Fruit fly (Drosophila melanogaster) whole organism, prepupa: Measurements from ENCODE around the gene CG7341.
A peak's percentile ranks its signal among the peaks of the same experiment; 100 is the strongest.

Experiments used
- CG10631 ChIP-seq: fragments of 200-800 bp; sonication (Bioruptor generic); optimal IDR thresholded peaks from 2 replicates; lab custom pipeline; 2016; ENCODE audit warnings: missing biosample characterization, missing genetic modification characterization
- CG10669 ChIP-seq: fragments of 200-800 bp; sonication (Bioruptor generic); optimal IDR thresholded peaks from 3 replicates; lab custom pipeline; 2018; ENCODE audit warnings: missing biosample characterization, mild to moderate bottlenecking, missing genetic modification characterization, moderate library complexity
- CG11294 ChIP-seq: fragments of 200-800 bp; sonication (Bioruptor generic); IDR thresholded peaks from 2 replicates; pipeline ENCODE4 v1.3.6; 2022; ENCODE audit warnings: missing biosample characterization, missing genetic modification characterization
- CG11762 ChIP-seq: fragments of 200-800 bp; sonication (Bioruptor generic); optimal IDR thresholded peaks from 3 replicates; lab custom pipeline; 2016; ENCODE audit warnings: missing biosample characterization, missing genetic modification characterization; ENCODE audit not compliant: insufficient read depth
- CG11902 ChIP-seq: fragments of 200-800 bp; sonication (Bioruptor generic); optimal IDR thresholded peaks from 3 replicates; lab custom pipeline; 2016; ENCODE audit warnings: missing biosample characterization, missing genetic modification characterization
- CG16779 ChIP-seq: fragments of 200-800 bp; sonication (Bioruptor generic); optimal IDR thresholded peaks from 3 replicates; lab custom pipeline; 2017; ENCODE audit warnings: missing biosample characterization, mild to moderate bottlenecking, missing genetic modification characterization
- CG3032 ChIP-seq: fragments of 200-800 bp; optimal IDR thresholded peaks from 2 replicates; lab custom pipeline; 2019; ENCODE audit warnings: missing biosample characterization, mild to moderate bottlenecking, missing genetic modification characterization, moderate library complexity
- CG31627 ChIP-seq: fragments of 200-800 bp; sonication (Bioruptor generic); optimal IDR thresholded peaks from 3 replicates; lab custom pipeline; 2016; ENCODE audit warnings: missing biosample characterization, missing genetic modification characterization
- CG32006 ChIP-seq: fragments of 200-800 bp; sonication (Bioruptor generic); optimal IDR thresholded peaks from 3 replicates; lab custom pipeline; 2017; ENCODE audit warnings: missing biosample characterization, mild to moderate bottlenecking, missing genetic modification characterization
- CG34406 ChIP-seq: fragments of 200-800 bp; sonication (Bioruptor generic); optimal IDR thresholded peaks from 3 replicates; lab custom pipeline; 2016; ENCODE audit warnings: missing biosample characterization, missing genetic modification characterization
- CG3919 ChIP-seq: fragments of 200-800 bp; sonication (Bioruptor generic); optimal IDR thresholded peaks from 3 replicates; lab custom pipeline; 2016; ENCODE audit warnings: missing biosample characterization, missing genetic modification characterization
- CG4318 ChIP-seq: fragments of 200-800 bp; sonication (Bioruptor generic); optimal IDR thresholded peaks from 3 replicates; lab custom pipeline; 2017; ENCODE audit warnings: missing biosample characterization, mild to moderate bottlenecking, missing genetic modification characterization
- CG6163 ChIP-seq: fragments of 200-800 bp; sonication (Bioruptor generic); IDR thresholded peaks from 3 replicates; pipeline ENCODE4 v1.3.6; 2022; ENCODE audit warnings: missing biosample characterization, missing genetic modification characterization
- CG6276 ChIP-seq: fragments of 200-800 bp; sonication (Bioruptor generic); optimal IDR thresholded peaks from 2 replicates; lab custom pipeline; 2017; ENCODE audit warnings: missing biosample characterization, mild to moderate bottlenecking, missing genetic modification characterization
- CG6792 ChIP-seq: fragments of 200-800 bp; sonication (Bioruptor generic); optimal IDR thresholded peaks from 3 replicates; lab custom pipeline; 2016; ENCODE audit warnings: missing biosample characterization, missing genetic modification characterization
- CG6808 ChIP-seq: fragments of 200-800 bp; sonication (Bioruptor generic); optimal IDR thresholded peaks from 3 replicates; lab custom pipeline; 2017; ENCODE audit warnings: missing biosample characterization, missing genetic modification characterization, mild to moderate bottlenecking, moderate library complexity, missing genetic modification reagents
- CG6854 ChIP-seq: fragments of 200-800 bp; sonication (Bioruptor generic); optimal IDR thresholded peaks from 2 replicates; lab custom pipeline; 2017; ENCODE audit warnings: missing biosample characterization, mild to moderate bottlenecking, missing genetic modification characterization
- CG7368 ChIP-seq: fragments of 200-800 bp; sonication (Bioruptor generic); optimal IDR thresholded peaks from 3 replicates; lab custom pipeline; 2016; ENCODE audit warnings: missing biosample characterization, missing genetic modification characterization
- CG8119 ChIP-seq: fragments of 200-800 bp; sonication (Bioruptor generic); IDR thresholded peaks from 3 replicates; pipeline ENCODE4 v1.3.6; 2022; ENCODE audit warnings: missing biosample characterization, missing genetic modification characterization
- CG8319 ChIP-seq: fragments of 200-800 bp; sonication (Bioruptor generic); optimal IDR thresholded peaks from 3 replicates; lab custom pipeline; 2016; ENCODE audit warnings: missing biosample characterization, missing genetic modification characterization
- CG8632 ChIP-seq: fragments of 200-800 bp; sonication (Bioruptor generic); optimal IDR thresholded peaks from 3 replicates; lab custom pipeline; 2016; ENCODE audit warnings: missing biosample characterization, missing genetic modification characterization
- CG9139 ChIP-seq: fragments of 200-800 bp; sonication (Bioruptor generic); optimal IDR thresholded peaks from 3 replicates; lab custom pipeline; 2017; ENCODE audit warnings: missing biosample characterization, mild to moderate bottlenecking, missing genetic modification characterization
- Eip75B ChIP-seq: fragments of 200-800 bp; sonication (Bioruptor generic); optimal IDR thresholded peaks from 3 replicates; lab custom pipeline; 2016; ENCODE audit warnings: missing biosample characterization, missing genetic modification characterization
- Eip93F ChIP-seq: fragments of 200-800 bp; sonication (Bioruptor generic); optimal IDR thresholded peaks from 2 replicates; lab custom pipeline; 2016; ENCODE audit warnings: missing biosample characterization, mild to moderate bottlenecking, missing genetic modification characterization
- Ets21C ChIP-seq: fragments of 200-800 bp; sonication (Bioruptor generic); optimal IDR thresholded peaks from 3 replicates; lab custom pipeline; 2016; ENCODE audit warnings: missing biosample characterization, missing genetic modification characterization
- Ets96B ChIP-seq: fragments of 200-800 bp; optimal IDR thresholded peaks from 2 replicates; lab custom pipeline; 2019; ENCODE audit warnings: missing biosample characterization, mild to moderate bottlenecking, missing genetic modification characterization, moderate library complexity
- Hr38 ChIP-seq: sonication (Bioruptor generic); optimal IDR thresholded peaks from 2 replicates; lab custom pipeline; 2016; ENCODE audit warnings: missing biosample characterization, missing genetic modification characterization
- Hr39 ChIP-seq: fragments of 200-800 bp; sonication (Bioruptor generic); optimal IDR thresholded peaks from 2 replicates; lab custom pipeline; 2016; ENCODE audit warnings: missing biosample characterization, missing genetic modification characterization
- Hr4 ChIP-seq: fragments of 200-800 bp; sonication (Bioruptor generic); optimal IDR thresholded peaks from 3 replicates; lab custom pipeline; 2016; ENCODE audit warnings: missing biosample characterization, missing genetic modification characterization
- Lpt ChIP-seq: fragments of 200-800 bp; sonication (Bioruptor generic); optimal IDR thresholded peaks from 3 replicates; lab custom pipeline; 2016; ENCODE audit warnings: missing biosample characterization, missing genetic modification characterization
- Met ChIP-seq: fragments of 200-800 bp; sonication (Bioruptor generic); optimal IDR thresholded peaks from 3 replicates; lab custom pipeline; 2016; ENCODE audit warnings: missing biosample characterization, missing genetic modification characterization
- OdsH ChIP-seq: fragments of 200-800 bp; sonication (Bioruptor generic); optimal IDR thresholded peaks from 3 replicates; lab custom pipeline; 2016; ENCODE audit warnings: missing biosample characterization, missing genetic modification characterization
- Smox ChIP-seq: fragments of 200-800 bp; sonication (Bioruptor generic); optimal IDR thresholded peaks from 3 replicates; lab custom pipeline; 2016; ENCODE audit warnings: missing biosample characterization, missing genetic modification characterization
- Sox15 ChIP-seq: fragments of 200-800 bp; sonication (Bioruptor generic); optimal IDR thresholded peaks from 3 replicates; lab custom pipeline; 2016; ENCODE audit warnings: missing biosample characterization, missing genetic modification characterization
- achi ChIP-seq: fragments of 200-800 bp; sonication (Bioruptor generic); optimal IDR thresholded peaks from 3 replicates; lab custom pipeline; 2016; ENCODE audit warnings: missing biosample characterization, missing genetic modification characterization
- cyc ChIP-seq: fragments of 200-800 bp; sonication (Bioruptor generic); optimal IDR thresholded peaks from 3 replicates; lab custom pipeline; 2016; ENCODE audit warnings: missing biosample characterization, missing genetic modification characterization
- dac ChIP-seq: fragments of 200-800 bp; sonication (Bioruptor generic); optimal IDR thresholded peaks from 2 replicates; lab custom pipeline; 2017; ENCODE audit warnings: missing biosample characterization, mild to moderate bottlenecking, missing genetic modification characterization
- dsx ChIP-seq: fragments of 200-800 bp; optimal IDR thresholded peaks from 3 replicates; lab custom pipeline; 2019; ENCODE audit warnings: missing biosample characterization, mild to moderate bottlenecking, missing genetic modification characterization, moderate library complexity; ENCODE audit not compliant: poor library complexity, severe bottlenecking
- esn ChIP-seq: fragments of 200-800 bp; sonication (Bioruptor generic); optimal IDR thresholded peaks from 2 replicates; lab custom pipeline; 2016; ENCODE audit warnings: missing biosample characterization, mild to moderate bottlenecking, missing genetic modification characterization, moderate library complexity
- fd59A ChIP-seq: fragments of 200-800 bp; sonication (Bioruptor generic); optimal IDR thresholded peaks from 2 replicates; lab custom pipeline; 2017; ENCODE audit warnings: missing biosample characterization, mild to moderate bottlenecking, missing genetic modification characterization, missing genetic modification reagents
- fd85E ChIP-seq: fragments of 200-800 bp; sonication (Bioruptor generic); optimal IDR thresholded peaks from 3 replicates; lab custom pipeline; 2016; ENCODE audit warnings: missing biosample characterization, missing genetic modification characterization
- fkh ChIP-seq: fragments of 200-800 bp; sonication (Bioruptor generic); optimal IDR thresholded peaks from 3 replicates; lab custom pipeline; 2017; ENCODE audit warnings: missing biosample characterization, mild to moderate bottlenecking, missing genetic modification characterization, moderate library complexity
- lz ChIP-seq: fragments of 200-800 bp; sonication (Bioruptor generic); optimal IDR thresholded peaks from 3 replicates; lab custom pipeline; 2016; ENCODE audit warnings: missing biosample characterization, missing genetic modification characterization
- net ChIP-seq: fragments of 200-800 bp; sonication (Bioruptor generic); optimal IDR thresholded peaks from 3 replicates; lab custom pipeline; 2016; ENCODE audit warnings: missing biosample characterization, missing genetic modification characterization
- pdm3 ChIP-seq: fragments of 200-800 bp; sonication (Bioruptor generic); optimal IDR thresholded peaks from 3 replicates; lab custom pipeline; 2016; ENCODE audit warnings: missing biosample characterization, missing genetic modification characterization
- salr ChIP-seq, 2 experiments: fragments of 200-800 bp; sonication (Bioruptor generic); optimal IDR thresholded peaks; 3 replicates each; lab custom pipeline; 2016 to 2018; ENCODE audit warnings: missing biosample characterization in 2 of 2, missing genetic modification characterization in 2 of 2, mild to moderate bottlenecking in 1 of 2
- spab ChIP-seq: fragments of 200-800 bp; sonication (Bioruptor generic); optimal IDR thresholded peaks from 2 replicates; lab custom pipeline; 2017; ENCODE audit warnings: missing biosample characterization, mild to moderate bottlenecking, missing genetic modification characterization, missing genetic modification reagents
- ss ChIP-seq, 2 experiments: fragments of 200-800 bp; sonication (Bioruptor generic); optimal IDR thresholded peaks; 2 replicates in 1 of 2; 3 replicates in 1 of 2; lab custom pipeline; 2017 to 2018; ENCODE audit warnings: mild to moderate bottlenecking in 2 of 2, missing biosample characterization in 2 of 2, missing genetic modification characterization in 2 of 2, moderate library complexity in 1 of 2
- svp ChIP-seq: fragments of 200-800 bp; sonication (Bioruptor generic); peaks from one replicate; lab custom pipeline; 2016; ENCODE audit warnings: missing biosample characterization, missing genetic modification characterization
- topi ChIP-seq: fragments of 200-800 bp; sonication (Bioruptor generic); optimal IDR thresholded peaks from 3 replicates; lab custom pipeline; 2016; ENCODE audit warnings: missing biosample characterization, missing genetic modification characterization

CG7341 gene

dm6 chr3L:18073559-18074134, 39.1 kb upstream of the CG7341 start, which contains the start of gene CG44004 (continued):
- no peak for TF ChIP-seq Ets21C
- no peak for TF ChIP-seq Hr38
- no peak for TF ChIP-seq Smox
- TF ChIP-seq CG6276 (GFP tag; lab: Kevin White, UChicago) = peak; percentile 59
- TF ChIP-seq Eip93F (GFP tag; lab: Kevin White, UChicago) = no peak

DNA sequence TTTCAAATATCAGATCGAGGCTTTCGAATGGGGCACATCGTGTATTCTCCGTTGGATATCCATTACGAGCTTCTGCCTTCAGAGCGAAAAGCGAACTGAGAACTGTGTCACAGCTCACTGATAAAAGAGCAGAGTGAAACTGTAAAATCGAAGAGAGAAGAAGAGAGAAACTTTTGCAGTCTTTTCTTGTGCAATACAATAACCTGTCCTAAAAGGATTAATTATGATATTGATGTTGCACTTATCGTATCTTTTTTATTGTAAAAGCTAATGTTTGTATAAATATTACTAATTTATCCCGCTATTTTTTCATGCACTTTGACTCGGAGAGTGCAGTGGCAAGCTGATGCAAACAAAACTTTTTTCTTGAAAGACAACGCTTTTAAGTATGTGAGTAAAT, 37.8 kb upstream of the CG7341 start:
- TF ChIP-seq Smox (no peak), Eip93F (GFP tag; lab: Kevin White, UChicago) (no peak), CG32006 (GFP tag; lab: Kevin White, UChicago) (peak; percentile 1), Sox15 (GFP tag; lab: Kevin White, UChicago) (no peak), Hr39 (GFP tag; lab: Kevin White, UChicago) (no peak), Eip75B (peak; percentile 1), Ets96B (tag; lab: Kevin White, UChicago) (no peak), CG8119 (GFP tag; lab: Robert Waterston, UW) (peak; percentile 35; the same call in 1 of the 3 replicates), CG10631 (no peak), CG3032 (tag; lab: Kevin White, UChicago) (no peak), salr (GFP tag; optimal IDR thresholded peaks at IDR 0.05; lab: Kevin White, UChicago) (no peak), OdsH (GFP tag; lab: Kevin White, UChicago) (peak; percentile 2), dsx (GFP tag; lab: Kevin White, UChicago) (no peak), CG31627 (GFP tag; lab: Kevin White, UChicago) (no peak), CG6854 (GFP tag; lab: Kevin White, UChicago) (no peak), CG4318 (GFP tag; lab: Kevin White, UChicago) (no peak), achi (GFP tag; lab: Kevin White, UChicago) (peak; percentile 20), CG6808 (GFP tag; lab: Kevin White, UChicago) (no peak), esn (GFP tag; lab: Kevin White, UChicago) (no peak), CG34406 (GFP tag; lab: Kevin White, UChicago) (no peak), CG6163 (GFP tag; lab: Robert Waterston, UW) (no peak), CG10669 (GFP tag; lab: Kevin White, UChicago) (peak; percentile 43), dac (no peak), cyc (GFP tag; lab: Kevin White, UChicago) (no peak), CG11902 (GFP tag; lab: Kevin White, UChicago) (no peak), Hr38 (no peak), fd85E (no peak), CG11762 (GFP tag; lab: Kevin White, UChicago) (no peak), svp (GFP tag; lab: Kevin White, UChicago) (no peak), Met (no peak), CG8632 (GFP tag; lab: Kevin White, UChicago) (no peak), CG8319 (GFP tag; lab: Kevin White, UChicago) (no peak), topi (GFP tag; lab: Kevin White, UChicago) (no peak), Lpt (peak; percentile 17), CG16779 (tag; lab: Kevin White, UChicago) (no peak), CG6792 (GFP tag; lab: Kevin White, UChicago) (no peak), fkh (GFP tag; lab: Kevin White, UChicago) (no peak), ss (GFP tag; optimal IDR thresholded peaks at IDR 0.05; lab: Kevin White, UChicago) (no peak), CG11294 (GFP tag; lab: Robert Waterston, UW) (no peak), lz (GFP tag; lab: Kevin White, UChicago) (no peak), Hr4 (peak; percentile 28), fd59A (no peak), pdm3 (GFP tag; lab: Kevin White, UChicago) (no peak), CG7368 (GFP tag; lab: Kevin White, UChicago) (no peak), CG9139 (GFP tag; lab: Kevin White, UChicago) (no peak), CG3919 (GFP tag; lab: Kevin White, UChicago) (peak; percentile 32), net (GFP tag; lab: Kevin White, UChicago) (peak; percentile 3), spab (GFP tag; lab: Kevin White, UChicago) (no peak), Ets21C (no peak)
